Fruit fly (Drosophila melanogaster) whole organism, embryonic: ENCODE data around the gene CG7006.

ENCODE experiments used
- D19A ChIP-seq: fragments of 200-800 bp; optimal IDR thresholded peaks from 3 replicates; lab custom pipeline; 2019; ENCODE audit warnings: missing biosample characterization, mild to moderate bottlenecking, missing genetic modification characterization, moderate library complexity
- Dip2 ChIP-seq: fragments of 200-800 bp; sonication (Bioruptor generic); IDR thresholded peaks from 2 replicates; pipeline ENCODE4 v1.3.6; 2022; ENCODE audit warnings: missing biosample characterization, missing genetic modification characterization
- sd ChIP-seq: fragments of 200-800 bp; sonication (Bioruptor generic); optimal IDR thresholded peaks from 3 replicates; lab custom pipeline; 2018; ENCODE audit warnings: missing biosample characterization, mild to moderate bottlenecking, missing genetic modification characterization, moderate library complexity

dm6 chr3R:24863894-24864293 is 13.5 kb downstream of the CG7006 start:
- TF ChIP-seq D19A (tag; lab: Kevin White, UChicago) = no peak
- TF ChIP-seq Dip2 = no peak
- no peak for TF ChIP-seq sd (tag; lab: Kevin White, UChicago)
